Fruit fly (Drosophila melanogaster) whole organism: ENCODE data around the gene Cln7.

Source experiments
- CG8478 ChIP-seq: fragments of >200 bp; optimal IDR thresholded peaks from 2 replicates; lab custom pipeline; 2018; ENCODE audit warnings: inconsistent platforms
- Dll ChIP-seq: fragments of >200 bp; optimal IDR thresholded peaks from 2 replicates; lab custom pipeline; 2017
- EcR ChIP-seq, 2 experiments: fragments of >200 bp; optimal IDR thresholded peaks; 2 replicates each; lab custom pipeline; 2017; ENCODE audit warnings: missing biosample characterization in 2 of 2, missing genetic modification characterization in 2 of 2, missing genetic modification reagents in 2 of 2
- pan ChIP-seq: fragments of >200 bp; optimal IDR thresholded peaks from 2 replicates; lab custom pipeline; 2017
- psq ChIP-seq: fragments of >200 bp; optimal IDR thresholded peaks from 2 replicates; lab custom pipeline; 2017
- usp ChIP-seq: fragments of >200 bp; optimal IDR thresholded peaks from 2 replicates; lab custom pipeline; 2017; ENCODE audit warnings: missing biosample characterization, missing genetic modification characterization, mixed read lengths

The Cln7 gene

dm6 chr3L:7338786-7339185, 6.2 kb downstream of the Cln7 start:
- TF ChIP-seq CG8478 (no peak), Dll (lab: Kevin White, UChicago) (no peak), usp (GFP tag; lab: Kevin White, UChicago) (no peak), psq (no peak), pan (no peak), EcR (GFP tag; optimal IDR thresholded peaks at IDR 0.05; lab: Kevin White, UChicago) (no peak)

- no peak for TF ChIP-seq psq
- TF ChIP-seq CG8478 = no peak
- no peak for TF ChIP-seq pan
- TF ChIP-seq usp (GFP tag; lab: Kevin White, UChicago) = no peak
- no peak for TF ChIP-seq EcR (GFP tag; optimal IDR thresholded peaks at IDR 0.05; lab: Kevin White, UChicago)
- no peak for TF ChIP-seq Dll (lab: Kevin White, UChicago)
Observed at dm6 chr3L:7334990-7335389, 10.0 kb downstream of the Cln7 start, which contains the start of the genes wrm1 and wrm2. Gene wrm1, minus strand, starts transcription at chr3L:7335226. Gene wrm2, minus strand, starts transcription at chr3L:7335226.

- TF ChIP-seq CG8478 (no peak), Dll (lab: Kevin White, UChicago) (no peak), psq (no peak), pan (no peak), usp (GFP tag; lab: Kevin White, UChicago) (no peak), EcR (GFP tag; optimal IDR thresholded peaks at IDR 0.05; lab: Kevin White, UChicago) (no peak)
Observed at dm6 chr3L:7328567-7329253, 16.3 kb downstream of the Cln7 start, which contains the start of the genes mrva, CG42307 and mus312. Gene mrva, minus strand, starts transcription at chr3L:7328842. Gene CG42307, plus strand, starts transcription at chr3L:7329132. Gene mus312, plus strand, starts transcription at chr3L:7329132.

DNA sequence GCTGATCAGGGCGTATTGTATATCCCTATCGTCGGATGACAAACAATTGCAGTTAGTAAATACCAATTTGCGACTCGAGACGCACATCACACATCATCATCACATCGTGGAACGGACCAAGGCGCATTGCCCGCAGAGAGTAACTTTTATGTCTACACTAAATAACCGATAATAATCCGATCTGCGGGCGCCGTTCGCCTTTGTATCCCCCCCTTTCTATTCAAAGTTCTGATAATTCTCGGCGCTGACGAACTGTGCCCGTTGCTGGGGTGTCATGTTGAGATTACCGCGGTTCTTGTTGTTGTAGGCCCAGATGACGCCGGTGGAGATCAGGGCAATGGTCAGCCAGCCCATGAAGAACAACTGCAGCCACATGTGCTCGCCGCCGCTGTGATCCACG, 18.3 kb downstream of the Cln7 start:
- TF ChIP-seq pan (no peak), psq (no peak), CG8478 (no peak), EcR (GFP tag; optimal IDR thresholded peaks at IDR 0.05; lab: Kevin White, UChicago) (no peak), usp (GFP tag; lab: Kevin White, UChicago) (no peak), Dll (lab: Kevin White, UChicago) (no peak)

DNA sequence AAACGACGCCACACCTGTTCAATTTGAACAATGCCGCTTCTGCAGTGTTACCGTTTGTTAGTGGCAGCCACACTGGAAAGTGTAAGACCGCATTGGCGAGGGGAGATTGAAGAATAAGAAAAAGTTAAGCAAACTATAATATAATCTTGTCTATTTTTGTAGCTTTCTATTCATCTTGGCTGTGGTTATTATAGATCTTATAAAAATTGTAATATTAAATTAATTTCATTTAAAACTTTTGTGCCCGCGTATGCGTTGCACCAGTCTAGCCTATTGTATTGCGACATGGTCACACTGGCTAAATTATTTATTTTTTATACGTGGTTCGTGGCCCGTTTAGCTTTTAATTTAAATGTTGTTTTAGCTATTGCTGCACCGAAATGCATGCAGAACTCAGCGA, 21.6 kb downstream of the Cln7 start, which contains the start of the genes RhoGEF4 and Rint1:
RhoGEF4 (minus strand) TSS at position 64 of the 400 bp plus-strand sequence.
Rint1 (plus strand) TSS at position 272 of the 400 bp plus-strand sequence.
- TF ChIP-seq EcR (GFP tag; optimal IDR thresholded peaks at IDR 0.05; lab: Kevin White, UChicago) = no peak
- TF ChIP-seq Dll (lab: Kevin White, UChicago) = no peak
- no peak for TF ChIP-seq psq
- no peak for TF ChIP-seq CG8478
- no peak for TF ChIP-seq pan
- no peak for TF ChIP-seq usp (GFP tag; lab: Kevin White, UChicago)

DNA sequence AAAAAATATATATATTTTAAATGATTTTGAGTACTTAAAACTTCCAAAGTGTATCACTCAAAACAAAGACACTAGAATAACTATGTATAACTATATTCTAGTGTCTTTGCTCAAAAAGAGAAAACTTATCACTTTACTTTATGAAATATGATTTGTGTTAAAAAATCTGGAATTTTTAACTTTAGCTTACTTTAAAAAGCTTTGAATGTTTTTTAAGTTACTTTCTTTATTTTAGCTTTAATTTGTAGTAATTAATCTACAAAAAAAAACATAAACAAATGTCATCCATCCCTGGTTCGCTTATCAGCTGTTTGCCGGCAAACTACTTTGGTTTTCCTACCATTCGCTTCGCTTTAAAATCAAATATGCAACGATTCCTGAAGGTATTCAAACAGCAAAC, 25.2 kb downstream of the Cln7 start, which contains the start of gene CG8607:
CG8607 (plus strand) TSS at position 301 of the 400 bp plus-strand sequence.
- TF ChIP-seq usp (GFP tag; lab: Kevin White, UChicago) (no peak), psq (no peak), CG8478 (no peak), pan (no peak), EcR (GFP tag; optimal IDR thresholded peaks at IDR 0.05; lab: Kevin White, UChicago) (no peak), Dll (lab: Kevin White, UChicago) (no peak)

DNA sequence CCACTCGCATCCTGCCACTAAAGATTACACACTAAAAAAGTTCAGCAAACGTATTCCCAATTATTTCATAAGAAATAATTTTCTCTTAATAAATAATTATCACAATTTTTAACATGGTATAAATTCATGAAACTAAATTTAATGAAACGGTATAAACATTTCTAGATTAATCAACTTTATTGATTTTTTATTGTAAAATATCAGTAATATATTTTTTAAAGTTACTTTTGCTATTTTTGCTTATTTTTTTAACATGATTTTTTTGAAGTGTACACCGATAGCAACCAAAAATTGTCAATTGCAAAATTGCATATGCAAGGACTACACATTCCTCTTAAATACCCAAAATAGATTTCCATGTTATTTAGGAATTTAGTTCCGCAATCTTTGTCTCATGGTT, 30.9 kb downstream of the Cln7 start:
- TF ChIP-seq CG8478 (no peak), psq (no peak), pan (no peak), Dll (lab: Kevin White, UChicago) (no peak), usp (GFP tag; lab: Kevin White, UChicago) (no peak), EcR (GFP tag; optimal IDR thresholded peaks at IDR 0.05; lab: Kevin White, UChicago) (no peak)

- TF ChIP-seq psq (no peak), usp (GFP tag; lab: Kevin White, UChicago) (no peak), Dll (lab: Kevin White, UChicago) (no peak), CG8478 (no peak), EcR (GFP tag; optimal IDR thresholded peaks at IDR 0.05; lab: Kevin White, UChicago) (no peak), pan (no peak)
Observed at dm6 chr3L:7313559-7314132, 31.3 kb downstream of the Cln7 start.

DNA sequence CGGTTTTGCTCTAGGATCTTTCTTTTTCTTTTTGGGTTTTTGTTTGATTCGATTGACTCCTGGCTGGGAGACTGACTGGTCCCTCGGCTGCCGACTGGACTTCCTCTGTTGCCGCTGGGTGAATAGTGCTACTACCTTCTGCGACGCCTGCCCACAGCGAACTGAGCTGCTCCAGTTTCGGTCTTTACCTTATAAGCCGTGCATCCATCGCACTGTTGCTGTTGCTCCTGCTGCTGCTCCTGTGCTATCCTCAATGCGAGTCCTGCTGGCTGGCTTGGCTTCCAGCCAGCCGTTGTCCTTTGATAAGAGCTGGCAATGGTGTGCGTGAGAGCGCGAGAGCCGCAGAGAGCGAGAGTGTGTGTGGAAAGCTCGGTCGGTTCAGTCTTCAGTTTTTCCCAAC, 32.2 kb downstream of the Cln7 start, which contains the start of gene unc-13-4A:
unc-13-4A (minus strand) TSS at position 143 of the 400 bp plus-strand sequence.
- TF ChIP-seq EcR (GFP tag; optimal IDR thresholded peaks at IDR 0.05; lab: Kevin White, UChicago) (no peak), Dll (lab: Kevin White, UChicago) (no peak), pan (no peak), psq (no peak), usp (GFP tag; lab: Kevin White, UChicago) (no peak), CG8478 (no peak)

- TF ChIP-seq Dll (lab: Kevin White, UChicago) (no peak), usp (GFP tag; lab: Kevin White, UChicago) (no peak), EcR (GFP tag; optimal IDR thresholded peaks at IDR 0.05; lab: Kevin White, UChicago) (no peak)
Observed at dm6 chr3L:7300660-7301059, 44.3 kb downstream of the Cln7 start.
